Worm (Caenorhabditis elegans) whole organism, L4 larva: Measurements from ENCODE around the gene Y57G11C.14.
"Not testable (repeated sequence)": the region's sequence is repeated elsewhere in the genome, so short reads cannot be mapped to it uniquely, and the experiment has no call there.

ENCODE experiments used
- F37D6.2 ChIP-seq: sonication (generic microtip); optimal IDR thresholded peaks from 2 replicates; lab custom pipeline; 2016; ENCODE audit warnings: mild to moderate bottlenecking, missing genetic modification characterization, missing compliant biosample characterization
- F49E8.2 ChIP-seq: sonication (generic microtip); optimal IDR thresholded peaks from 2 replicates; lab custom pipeline; 2016; ENCODE audit warnings: missing compliant biosample characterization, mild to moderate bottlenecking, missing genetic modification characterization, borderline replicate concordance
- Y105C5A.15 ChIP-seq: fragments of 200-800 bp; sonication (Bioruptor generic); IDR thresholded peaks from 2 replicates; pipeline ENCODE4 v1.3.6; 2022; ENCODE audit warnings: missing genetic modification characterization, missing compliant biosample characterization
- Y48G9A.11 ChIP-seq: fragments of 200-800 bp; sonication (Bioruptor generic); IDR thresholded peaks from 2 replicates; pipeline ENCODE4 v1.3.6; 2022; ENCODE audit warnings: missing genetic modification reagents, missing genetic modification characterization, missing compliant biosample characterization
- aly-2 ChIP-seq: sonication (generic microtip); optimal IDR thresholded peaks from 2 replicates; lab custom pipeline; 2018; ENCODE audit warnings: missing biosample characterization, missing genetic modification characterization
- arid-1 ChIP-seq: fragments of 200-800 bp; sonication (Bioruptor generic); conservative IDR thresholded peaks from 2 replicates; pipeline ENCODE4 v1.3.6; 2022; ENCODE audit warnings: missing genetic modification reagents, missing genetic modification characterization, missing compliant biosample characterization
- ceh-62 ChIP-seq: sonication (generic microtip); optimal IDR thresholded peaks from 2 replicates; lab custom pipeline; 2017; ENCODE audit warnings: missing biosample characterization, missing genetic modification characterization
- cey-2 ChIP-seq: sonication (generic microtip); optimal IDR thresholded peaks from 3 replicates; lab custom pipeline; 2017; ENCODE audit warnings: missing genetic modification characterization, mild to moderate bottlenecking, missing compliant biosample characterization, antibody characterized with exemption, borderline replicate concordance; ENCODE audit not compliant: insufficient read depth
- dmd-9 ChIP-seq: fragments of 200-800 bp; sonication (Bioruptor generic); IDR thresholded peaks from 2 replicates; pipeline ENCODE4 v1.3.6; 2022; ENCODE audit warnings: missing genetic modification reagents, missing genetic modification characterization, missing compliant biosample characterization
- dpl-1 ChIP-seq: fragments of 150-350 bp; optimal IDR thresholded peaks from 2 replicates; lab custom pipeline; 2014; ENCODE audit warnings: missing biosample characterization, missing genetic modification reagents, missing genetic modification characterization
- duxl-1 ChIP-seq: sonication (generic microtip); optimal IDR thresholded peaks from 2 replicates; lab custom pipeline; 2016; ENCODE audit warnings: mild to moderate bottlenecking, missing genetic modification characterization, moderate library complexity, missing compliant biosample characterization; ENCODE audit not compliant: poor library complexity
- fkh-10 ChIP-seq: fragments of 150-350 bp; optimal IDR thresholded peaks from 2 replicates; lab custom pipeline; 2014; ENCODE audit warnings: missing biosample characterization, missing genetic modification reagents, missing genetic modification characterization
- lin-29 ChIP-seq: fragments of 200-800 bp; sonication (Bioruptor generic); IDR thresholded peaks from 2 replicates; pipeline ENCODE4 v1.3.6; 2022; ENCODE audit warnings: missing genetic modification reagents, missing genetic modification characterization, missing compliant biosample characterization
- lin-38 ChIP-seq: fragments of 200-800 bp; sonication (Bioruptor generic); IDR thresholded peaks from 2 replicates; pipeline ENCODE4 v1.3.6; 2022; ENCODE audit warnings: missing genetic modification reagents, missing genetic modification characterization, missing compliant biosample characterization
- lin-39 ChIP-seq: fragments of 150-350 bp; optimal IDR thresholded peaks from 2 replicates; lab custom pipeline; 2014; ENCODE audit warnings: missing biosample characterization, missing genetic modification reagents, missing genetic modification characterization
- madf-5 ChIP-seq, 2 experiments: fragments of 200-800 bp; sonication (Bioruptor generic); IDR thresholded peaks; 2 replicates each; pipeline ENCODE4 v1.3.6; 2022; ENCODE audit warnings: missing compliant biosample characterization in 2 of 2, missing genetic modification characterization in 2 of 2
- mdl-1 ChIP-seq, 2 experiments: fragments of 150-350 bp in 1 of 2; sonication (generic microtip) in 1 of 2; optimal IDR thresholded peaks; 2 replicates each; lab custom pipeline; 2014 to 2017; ENCODE audit warnings: missing biosample characterization in 2 of 2, missing genetic modification characterization in 2 of 2
- mep-1 ChIP-seq: fragments of 150-350 bp; sonication (generic microtip); optimal IDR thresholded peaks from 3 replicates; lab custom pipeline; 2014; ENCODE audit warnings: missing biosample characterization, missing genetic modification characterization
- nhr-10 ChIP-seq: fragments of 150-350 bp; optimal IDR thresholded peaks from 2 replicates; lab custom pipeline; 2014; ENCODE audit warnings: missing biosample characterization, missing genetic modification characterization
- nhr-11 ChIP-seq: fragments of 150-350 bp; optimal IDR thresholded peaks from 2 replicates; lab custom pipeline; 2014; ENCODE audit warnings: missing biosample characterization, missing genetic modification characterization
- nhr-111 ChIP-seq: fragments of 200-800 bp; sonication (Bioruptor generic); optimal IDR thresholded peaks from 2 replicates; lab custom pipeline; 2018; ENCODE audit warnings: mild to moderate bottlenecking, missing genetic modification characterization, missing compliant biosample characterization
- pha-4 ChIP-seq, 2 experiments: fragments of 150-350 bp in 1 of 2; fragments of 200-800 bp in 1 of 2; sonication (Bioruptor generic) in 1 of 2; IDR thresholded peaks in 1 of 2; optimal IDR thresholded peaks in 1 of 2; 2 replicates each; pipeline versions ENCODE4 v1.3.6 to Lab custom; 2014 to 2022; ENCODE audit warnings: missing genetic modification characterization in 2 of 2, missing genetic modification reagents in 2 of 2, missing biosample characterization in 1 of 2, missing compliant biosample characterization in 1 of 2
- set-16 ChIP-seq: fragments of 200-800 bp; sonication (Bioruptor generic); IDR thresholded peaks from 2 replicates; pipeline ENCODE4 v1.3.6; 2022; ENCODE audit warnings: missing genetic modification reagents, missing genetic modification characterization, missing compliant biosample characterization
- snpc-1.2 ChIP-seq: fragments of 200-800 bp; sonication (Bioruptor generic); IDR thresholded peaks from 2 replicates; pipeline ENCODE4 v1.3.6; 2022; ENCODE audit warnings: missing genetic modification reagents, missing genetic modification characterization, missing compliant biosample characterization
- unc-130 ChIP-seq: sonication (generic microtip); optimal IDR thresholded peaks from 2 replicates; lab custom pipeline; 2016; ENCODE audit warnings: missing genetic modification reagents, missing genetic modification characterization, missing compliant biosample characterization

Gene Y57G11C.14

ce11 chrIV:14770663-14771062 is 28.4 kb upstream of the Y57G11C.14 start:
- no peak for TF ChIP-seq lin-39 (tag; lab: Kevin White, UChicago)
- no peak for TF ChIP-seq aly-2 (tag; lab: Kevin White, UChicago)
- peak; percentile 33; the same call in 1 of the 2 replicates for TF ChIP-seq lin-38 (GFP tag; lab: Robert Waterston, UW)

- TF ChIP-seq duxl-1 (tag; lab: Kevin White, UChicago): no peak
These were observed 27.8 kb upstream of the Y57G11C.14 start, which contains the start of gene degl-1 for ce11 chrIV:14771325-14771724. TSS of gene degl-1 (minus strand) at chrIV:14771425.

ce11 chrIV:14773280-14774071 is 25.6 kb upstream of the Y57G11C.14 start, which contains the start of gene Y57G11C.36:
TSS of gene Y57G11C.36 (minus strand) at chrIV:14773781.
- TF ChIP-seq snpc-1.2 (GFP tag; lab: Robert Waterston, UW): 0 out of 2 replicates have a peak, but pooled peaks have one; percentile 26
- TF ChIP-seq mdl-1 (tag; optimal IDR thresholded peaks at IDR 0.05; lab: Kevin White, UChicago): no peak
- no peak for TF ChIP-seq aly-2 (tag; lab: Kevin White, UChicago)
- TF ChIP-seq arid-1: no peak
- no peak for TF ChIP-seq unc-130 (GFP tag; lab: Kevin White, UChicago)
- TF ChIP-seq set-16 (GFP tag; lab: Robert Waterston, UW): peak; percentile 79
- no peak for TF ChIP-seq dpl-1 (GFP tag; lab: Kevin White, UChicago)

ce11 chrIV:14774454-14774853 is 24.7 kb upstream of the Y57G11C.14 start, which contains the start of gene Y57G11C.51:
TSS of gene Y57G11C.51 (minus strand) at chrIV:14774554.
- not testable (repeated sequence) for TF ChIP-seq madf-5 (GFP tag; IDR thresholded peaks at IDR 0.05; lab: Robert Waterston, UW); nhr-11 (tag; lab: Kevin White, UChicago); nhr-10 (tag; lab: Kevin White, UChicago)

- peak; percentile 66 for TF ChIP-seq F49E8.2 (tag; lab: Kevin White, UChicago)
These were observed 18.5 kb upstream of the Y57G11C.14 start for ce11 chrIV:14780566-14780965.

ce11 chrIV:14781537-14781936 is 17.6 kb upstream of the Y57G11C.14 start, which contains the start of gene Y57G11C.8:
TSS of gene Y57G11C.8 (plus strand) at chrIV:14781837.
- TF ChIP-seq cey-2 (no peak), aly-2 (tag; lab: Kevin White, UChicago) (no peak), pha-4 (GFP tag; IDR thresholded peaks at IDR 0.05; lab: Robert Waterston, UW) (no peak), pha-4 (tag; optimal IDR thresholded peaks at IDR 0.05; lab: Kevin White, UChicago) (no peak), Y48G9A.11 (GFP tag; lab: Robert Waterston, UW) (no peak), lin-29 (no peak), ceh-62 (tag; lab: Kevin White, UChicago) (no peak), nhr-111 (GFP tag; lab: Kevin White, UChicago) (no peak), set-16 (GFP tag; lab: Robert Waterston, UW) (no peak), dmd-9 (no peak), F37D6.2 (tag; lab: Kevin White, UChicago) (no peak), fkh-10 (GFP tag; lab: Kevin White, UChicago) (no peak), mep-1 (tag; lab: Kevin White, UChicago) (no peak)
- TF ChIP-seq, all 104 proteins: peak for 0

ce11 chrIV:14782211-14782610 is 16.9 kb upstream of the Y57G11C.14 start, which contains the start of gene Y57G11C.1130:
TSS of gene Y57G11C.1130 (plus strand) at chrIV:14782511.
- no peak for TF ChIP-seq lin-29
- no peak for TF ChIP-seq Y105C5A.15
